Worm (Caenorhabditis elegans): ENCODE measurements around the gene F19G12.11.
A peak's percentile ranks its signal among the peaks of the same experiment; 100 is the strongest.

Gene F19G12.11

DNA sequence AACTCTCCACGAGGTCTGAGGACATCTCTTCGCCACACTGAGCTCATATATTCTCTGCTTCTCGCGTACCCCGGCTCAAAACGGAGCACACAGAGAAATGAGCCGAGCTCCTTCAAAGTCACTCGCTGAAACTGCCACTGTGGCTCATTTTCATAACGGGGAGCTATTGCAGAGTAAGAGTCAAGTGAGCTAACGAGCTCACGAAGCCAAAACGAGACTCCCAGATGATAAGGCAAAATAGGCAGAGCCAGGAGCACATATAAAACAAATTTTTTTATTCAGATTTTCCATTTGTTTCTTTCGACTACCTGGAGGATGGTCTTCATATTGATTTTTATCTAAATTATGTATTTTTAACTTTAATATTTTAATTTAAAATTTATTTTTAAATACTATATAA is 1.8 kb downstream of the F19G12.11 start, which contains the start of gene F19G12.3:
TSS of gene F19G12.3 (plus strand) at position 301 of the 400 bp plus-strand sequence.
- TF ChIP-seq lin-39 (tag; optimal IDR thresholded peaks at IDR 0.05) (no peak), ztf-11 (tag; optimal IDR thresholded peaks at IDR 0.05) (no peak), fos-1 (tag; optimal IDR thresholded peaks at IDR 0.05) (no peak), aly-2 (tag; optimal IDR thresholded peaks at IDR 0.05) (no peak), nhr-21 (tag; optimal IDR thresholded peaks at IDR 0.05) (no peak)

ce11 chrX:1420524-1420923 is 5.8 kb downstream of the F19G12.11 start:
- TF ChIP-seq egl-27 (tag; optimal IDR thresholded peaks at IDR 0.05) (no peak), skn-1 (tag; optimal IDR thresholded peaks at IDR 0.05) (peak; percentile 99)

- TF ChIP-seq sem-4 (tag; optimal IDR thresholded peaks at IDR 0.05): no peak
- TF ChIP-seq elt-3 (tag; optimal IDR thresholded peaks at IDR 0.05): no peak
- TF ChIP-seq aly-2 (tag; optimal IDR thresholded peaks at IDR 0.05): no peak
- no peak for TF ChIP-seq ama-1 (optimal IDR thresholded peaks at IDR 0.05)
- TF ChIP-seq lin-11 (tag; optimal IDR thresholded peaks at IDR 0.05): no peak
- no peak for TF ChIP-seq F13H6.1 (tag; optimal IDR thresholded peaks at IDR 0.05)
- TF ChIP-seq skn-1 (tag; optimal IDR thresholded peaks at IDR 0.05): peak; percentile 89
Measured at ce11 chrX:1419163-1419696, 7.1 kb downstream of the F19G12.11 start, which contains the start of gene F19G12.9. F19G12.9 (plus strand) TSS chrX:1419213.

- TF ChIP-seq fos-1 (tag; optimal IDR thresholded peaks at IDR 0.05) (peak; percentile 37), ceh-16 (tag; optimal IDR thresholded peaks at IDR 0.05) (no peak), blmp-1 (tag; optimal IDR thresholded peaks at IDR 0.05; ENCODE audit: insufficient read depth) (no peak), elt-3 (tag; optimal IDR thresholded peaks at IDR 0.05) (no peak), crh-2 (tag; optimal IDR thresholded peaks at IDR 0.05) (peak; percentile 2), ztf-11 (tag; optimal IDR thresholded peaks at IDR 0.05) (no peak), nhr-129 (tag; optimal IDR thresholded peaks at IDR 0.05) (no peak), sma-3 (GFP tag; optimal IDR thresholded peaks at IDR 0.05) (no peak), unc-55 (GFP tag; optimal IDR thresholded peaks at IDR 0.05) (no peak), ama-1 (optimal IDR thresholded peaks at IDR 0.05) (no peak), elt-1 (tag; optimal IDR thresholded peaks at IDR 0.05) (no peak), lin-13 (GFP tag; optimal IDR thresholded peaks at IDR 0.05) (no peak), lin-39 (tag; optimal IDR thresholded peaks at IDR 0.05) (no peak), mab-5 (tag; optimal IDR thresholded peaks at IDR 0.05) (no peak), unc-39 (tag; optimal IDR thresholded peaks at IDR 0.05) (no peak), Y55F3AM.14 (GFP tag; optimal IDR thresholded peaks at IDR 0.05) (no peak), nhr-21 (tag; optimal IDR thresholded peaks at IDR 0.05) (no peak), sma-9 (GFP tag; optimal IDR thresholded peaks at IDR 0.05) (no peak), sma-9 (tag; optimal IDR thresholded peaks at IDR 0.05) (no peak), ztf-1 (GFP tag; conservative IDR thresholded peaks at IDR 0.05) (no peak), nhr-23 (tag; optimal IDR thresholded peaks at IDR 0.05) (no peak), lsy-2 (tag; optimal IDR thresholded peaks at IDR 0.05) (no peak), nhr-10 (tag; optimal IDR thresholded peaks at IDR 0.05) (no peak), ztf-4 (tag; optimal IDR thresholded peaks at IDR 0.05) (no peak), ceh-82 (tag; optimal IDR thresholded peaks at IDR 0.05) (no peak), skn-1 (tag; optimal IDR thresholded peaks at IDR 0.05) (peak; percentile 27), mbf-1 (tag; optimal IDR thresholded peaks at IDR 0.05) (no peak)
Measured at ce11 chrX:1416776-1417354, 9.5 kb downstream of the F19G12.11 start, which contains the start of the genes F19G12.4 and F19G12.8. F19G12.4 (plus strand) TSS chrX:1417304. F19G12.8 (plus strand) TSS chrX:1417320.

ce11 chrX:1412844-1413243 is 13.5 kb downstream of the F19G12.11 start, which contains the start of gene srh-19:
srh-19 (plus strand) TSS chrX:1413144.
- no peak for TF ChIP-seq lsy-2 (tag; optimal IDR thresholded peaks at IDR 0.05)
- TF ChIP-seq unc-39 (tag; optimal IDR thresholded peaks at IDR 0.05): no peak
- no peak for TF ChIP-seq lin-13 (GFP tag; optimal IDR thresholded peaks at IDR 0.05)
- TF ChIP-seq ama-1 (optimal IDR thresholded peaks at IDR 0.05): no peak
- TF ChIP-seq unc-62 (GFP tag; optimal IDR thresholded peaks at IDR 0.05): no peak
- TF ChIP-seq F13H6.1 (tag; optimal IDR thresholded peaks at IDR 0.05): no peak
- no peak for TF ChIP-seq elt-3 (tag; optimal IDR thresholded peaks at IDR 0.05)
- no peak for TF ChIP-seq sma-9 (GFP tag; optimal IDR thresholded peaks at IDR 0.05)
- no peak for TF ChIP-seq sma-9 (tag; optimal IDR thresholded peaks at IDR 0.05)
- no peak for TF ChIP-seq ztf-1 (GFP tag; conservative IDR thresholded peaks at IDR 0.05)
- TF ChIP-seq dmd-4 (tag; optimal IDR thresholded peaks at IDR 0.05): no peak
- no peak for TF ChIP-seq ceh-82 (tag; optimal IDR thresholded peaks at IDR 0.05)
- TF ChIP-seq sem-4 (tag; optimal IDR thresholded peaks at IDR 0.05): no peak
- TF ChIP-seq blmp-1 (tag; optimal IDR thresholded peaks at IDR 0.05; ENCODE audit: insufficient read depth): no peak
- no peak for TF ChIP-seq Y55F3AM.14 (GFP tag; optimal IDR thresholded peaks at IDR 0.05)
- no peak for TF ChIP-seq elt-1 (tag; optimal IDR thresholded peaks at IDR 0.05)
- TF ChIP-seq gmeb-1 (tag; optimal IDR thresholded peaks at IDR 0.05): no peak
- no peak for TF ChIP-seq nhr-77 (tag; optimal IDR thresholded peaks at IDR 0.05)

All from whole organism, L2 larva.